Worm (Caenorhabditis elegans): ENCODE data around the gene F52F10.2.

DNA sequence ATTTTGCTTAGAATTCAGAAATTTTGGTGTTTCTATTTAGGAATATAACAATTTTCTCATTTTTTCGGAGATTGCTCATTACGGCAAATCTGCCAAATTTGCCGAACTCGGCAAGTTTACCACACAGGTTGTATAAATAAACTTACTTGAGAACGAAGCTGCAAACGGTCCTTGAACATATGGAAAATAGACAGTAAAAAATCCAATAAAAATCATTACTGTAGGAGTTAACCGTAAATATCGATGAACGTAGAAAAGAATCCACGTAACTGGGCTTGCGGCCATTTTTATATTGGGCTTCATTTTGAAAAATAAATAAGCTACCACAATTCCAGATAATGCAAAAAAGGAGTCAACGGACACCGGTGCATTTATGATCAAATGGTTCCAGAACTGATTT is 7.7 kb upstream of the F52F10.2 start:
- TF ChIP-seq ztf-11 (tag; optimal IDR thresholded peaks at IDR 0.05) (no peak), skn-1 (tag; optimal IDR thresholded peaks at IDR 0.05) (no peak), efl-1 (optimal IDR thresholded peaks at IDR 0.05) (no peak), efl-1 (GFP tag; optimal IDR thresholded peaks at IDR 0.05 in 1 of 2) (no peak), nhr-28 (tag; optimal IDR thresholded peaks at IDR 0.05) (no peak), unc-98 (GFP tag; IDR thresholded peaks at IDR 0.05) (no peak), blmp-1 (tag; optimal IDR thresholded peaks at IDR 0.05) (no peak), nhr-85 (tag) (no peak), pqm-1 (tag; optimal IDR thresholded peaks at IDR 0.05) (no peak), unc-62 (GFP tag; optimal IDR thresholded peaks at IDR 0.05) (no peak), egl-27 (tag; optimal IDR thresholded peaks at IDR 0.05) (no peak)

Measured in whole organism, L1 larva.